Fruit fly (Drosophila melanogaster) whole organism, embryonic: ENCODE measurements around the gene BBS1.

ENCODE experiments used
- Antp ChIP-seq: fragments of 200-800 bp; sonication (Bioruptor generic); optimal IDR thresholded peaks from 3 replicates; lab custom pipeline; 2016; ENCODE audit warnings: missing biosample characterization, missing genetic modification characterization
- CG10267 ChIP-seq: fragments of 200-800 bp; sonication (Bioruptor generic); optimal IDR thresholded peaks from 2 replicates; lab custom pipeline; 2018; ENCODE audit warnings: missing biosample characterization, mild to moderate bottlenecking, missing genetic modification characterization, moderate library complexity
- CG10366 ChIP-seq: fragments of 200-800 bp; sonication (Bioruptor generic); IDR thresholded peaks from 2 replicates; pipeline ENCODE4 v1.3.6; 2022; ENCODE audit warnings: missing biosample characterization, missing genetic modification characterization
- CG11504 ChIP-seq: fragments of 200-800 bp; sonication (Bioruptor generic); optimal IDR thresholded peaks from 3 replicates; lab custom pipeline; 2019; ENCODE audit warnings: missing biosample characterization, mild to moderate bottlenecking, missing genetic modification characterization, moderate library complexity
- CG12391 ChIP-seq: fragments of 200-800 bp; sonication (Bioruptor generic); optimal IDR thresholded peaks from 3 replicates; lab custom pipeline; 2018; ENCODE audit warnings: missing biosample characterization, mild to moderate bottlenecking, missing genetic modification characterization, moderate library complexity
- CG2199 ChIP-seq: fragments of 200-800 bp; sonication (Bioruptor generic); IDR thresholded peaks from 3 replicates; pipeline ENCODE4 v1.3.6; 2022; ENCODE audit warnings: missing biosample characterization, missing genetic modification characterization
- CG2875 ChIP-seq: fragments of 200-800 bp; sonication (Bioruptor generic); optimal IDR thresholded peaks from 2 replicates; lab custom pipeline; 2017; ENCODE audit warnings: missing biosample characterization, mild to moderate bottlenecking, missing genetic modification characterization, missing genetic modification reagents
- CG31365 ChIP-seq: fragments of 200-800 bp; sonication (Bioruptor generic); optimal IDR thresholded peaks from 2 replicates; lab custom pipeline; 2018; ENCODE audit warnings: missing biosample characterization, mild to moderate bottlenecking, missing genetic modification characterization
- CG33557 ChIP-seq: fragments of 200-800 bp; sonication (Bioruptor generic); optimal IDR thresholded peaks from 2 replicates; lab custom pipeline; 2019; ENCODE audit warnings: missing biosample characterization, mild to moderate bottlenecking, missing genetic modification characterization, moderate library complexity
- CG6791 ChIP-seq: fragments of 200-800 bp; sonication (Bioruptor generic); IDR thresholded peaks from 3 replicates; pipeline ENCODE4 v1.3.6; 2022; ENCODE audit warnings: missing biosample characterization, missing genetic modification characterization; ENCODE audit not compliant: partially characterized antibody
- CG7556 ChIP-seq: fragments of 200-800 bp; sonication (Bioruptor generic); optimal IDR thresholded peaks from 2 replicates; lab custom pipeline; 2017; ENCODE audit warnings: missing biosample characterization, mild to moderate bottlenecking, missing genetic modification characterization
- CG7786 ChIP-seq: fragments of 200-800 bp; sonication (Bioruptor generic); optimal IDR thresholded peaks from 2 replicates; lab custom pipeline; 2016; ENCODE audit warnings: missing biosample characterization, missing genetic modification characterization
- CG8478 ChIP-seq: fragments of >200 bp; optimal IDR thresholded peaks from 2 replicates; lab custom pipeline; 2018
- Chrac-16 ChIP-seq: fragments of 200-800 bp; sonication (Bioruptor generic); optimal IDR thresholded peaks from 3 replicates; lab custom pipeline; 2016; ENCODE audit warnings: missing biosample characterization, missing genetic modification characterization
- CoRest ChIP-seq: fragments of 200-800 bp; sonication (Bioruptor generic); optimal IDR thresholded peaks from 3 replicates; lab custom pipeline; 2018; ENCODE audit warnings: missing biosample characterization, mild to moderate bottlenecking, missing genetic modification characterization, moderate library complexity
- Dip3 ChIP-seq: fragments of 200-800 bp; sonication (Bioruptor generic); optimal IDR thresholded peaks from 3 replicates; lab custom pipeline; 2016; ENCODE audit warnings: missing biosample characterization, missing genetic modification characterization
- Doc3 ChIP-seq: fragments of 200-800 bp; sonication (Bioruptor generic); IDR thresholded peaks from 3 replicates; pipeline ENCODE4 v1.3.6; 2022; ENCODE audit warnings: missing biosample characterization, missing genetic modification characterization; ENCODE audit not compliant: partially characterized antibody
- Fer1 ChIP-seq: fragments of 200-800 bp; sonication (Bioruptor generic); optimal IDR thresholded peaks from 2 replicates; lab custom pipeline; 2017; ENCODE audit warnings: missing biosample characterization, mild to moderate bottlenecking, missing genetic modification characterization
- HLH3B ChIP-seq: fragments of 200-800 bp; sonication (Bioruptor generic); IDR thresholded peaks from 2 replicates; pipeline ENCODE4 v1.3.6; 2022; ENCODE audit warnings: missing biosample characterization, missing genetic modification characterization
- Hey ChIP-seq: fragments of 200-800 bp; sonication (Bioruptor generic); optimal IDR thresholded peaks from 3 replicates; lab custom pipeline; 2018; ENCODE audit warnings: missing biosample characterization, mild to moderate bottlenecking, missing genetic modification characterization
- Nf-YB ChIP-seq: fragments of 200-800 bp; sonication (Bioruptor generic); optimal IDR thresholded peaks from 3 replicates; lab custom pipeline; 2019; ENCODE audit warnings: missing biosample characterization, mild to moderate bottlenecking, missing genetic modification characterization, moderate library complexity
- Opbp ChIP-seq: fragments of 200-800 bp; sonication (Bioruptor generic); IDR thresholded peaks from 3 replicates; pipeline ENCODE4 v1.3.6; 2022; ENCODE audit warnings: missing biosample characterization, missing genetic modification characterization; ENCODE audit not compliant: partially characterized antibody
- Rx ChIP-seq: fragments of 200-800 bp; sonication (Bioruptor generic); IDR thresholded peaks from 2 replicates; pipeline ENCODE4 v1.3.6; 2022; ENCODE audit warnings: missing biosample characterization, missing genetic modification characterization
- Six4 ChIP-seq: fragments of 200-800 bp; sonication (Bioruptor generic); optimal IDR thresholded peaks from 2 replicates; lab custom pipeline; 2016; ENCODE audit warnings: missing biosample characterization, missing genetic modification characterization
- Ssrp ChIP-seq: fragments of 200-800 bp; sonication (Bioruptor generic); optimal IDR thresholded peaks from 2 replicates; lab custom pipeline; 2018; ENCODE audit warnings: missing biosample characterization, mild to moderate bottlenecking, missing genetic modification characterization, moderate library complexity
- Trl ChIP-seq, 3 experiments: fragments of >200 bp in 2 of 3; fragments of 200-800 bp in 1 of 3; sonication (Bioruptor generic) in 1 of 3; optimal IDR thresholded peaks; 2 replicates in 1 of 3; 3 replicates in 2 of 3; lab custom pipeline; 2016 to 2017; ENCODE audit warnings: missing biosample characterization in 1 of 3, missing genetic modification characterization in 1 of 3
- ac ChIP-seq: fragments of 200-800 bp; sonication (Bioruptor generic); optimal IDR thresholded peaks from 3 replicates; lab custom pipeline; 2017; ENCODE audit warnings: missing biosample characterization, mild to moderate bottlenecking, missing genetic modification characterization
- ap ChIP-seq: fragments of 200-800 bp; sonication (Bioruptor generic); IDR thresholded peaks from 2 replicates; pipeline ENCODE4 v1.3.6; 2022; ENCODE audit warnings: missing biosample characterization, missing genetic modification characterization
- bowl ChIP-seq: fragments of 200-800 bp; sonication (Bioruptor generic); IDR thresholded peaks from 2 replicates; pipeline ENCODE4 v1.3.6; 2022; ENCODE audit warnings: missing biosample characterization, missing genetic modification characterization
- chif ChIP-seq, 2 experiments: fragments of 200-800 bp; sonication (Bioruptor generic); optimal IDR thresholded peaks; 3 replicates each; lab custom pipeline; 2016; ENCODE audit warnings: missing biosample characterization in 2 of 2, missing genetic modification characterization in 2 of 2
- crc ChIP-seq: fragments of 200-800 bp; sonication (Bioruptor generic); optimal IDR thresholded peaks from 2 replicates; lab custom pipeline; 2016; ENCODE audit warnings: missing biosample characterization, missing genetic modification characterization
- dpn ChIP-seq, 2 experiments: fragments of 200-800 bp; sonication (Bioruptor generic); optimal IDR thresholded peaks; 3 replicates each; lab custom pipeline; 2016; ENCODE audit warnings: missing biosample characterization in 2 of 2, missing genetic modification characterization in 2 of 2
- en ChIP-seq: fragments of 200-800 bp; sonication (Bioruptor generic); optimal IDR thresholded peaks from 2 replicates; lab custom pipeline; 2016; ENCODE audit warnings: missing biosample characterization, missing genetic modification characterization
- ewg ChIP-seq: fragments of 200-800 bp; sonication (Bioruptor generic); optimal IDR thresholded peaks from 3 replicates; lab custom pipeline; 2017; ENCODE audit warnings: mild to moderate bottlenecking, missing biosample characterization, missing genetic modification reagents, missing genetic modification characterization
- gem ChIP-seq: fragments of 200-800 bp; sonication (Bioruptor generic); optimal IDR thresholded peaks from 2 replicates; lab custom pipeline; 2019; ENCODE audit warnings: missing biosample characterization, mild to moderate bottlenecking, missing genetic modification characterization, moderate library complexity
- hbn ChIP-seq: fragments of 200-800 bp; sonication (Bioruptor generic); IDR thresholded peaks from 2 replicates; pipeline ENCODE4 v1.3.6; 2022; ENCODE audit warnings: missing biosample characterization, missing genetic modification characterization; ENCODE audit not compliant: partially characterized antibody
- hkb ChIP-seq, 2 experiments: fragments of 200-800 bp in 1 of 2; fragments of >200 bp in 1 of 2; sonication (Bioruptor generic) in 1 of 2; IDR thresholded peaks in 1 of 2; optimal IDR thresholded peaks in 1 of 2; 2 replicates each; pipeline versions ENCODE4 v1.3.6 to Lab custom; 2017 to 2022; ENCODE audit warnings: missing biosample characterization in 1 of 2, missing genetic modification characterization in 1 of 2
- hth ChIP-seq: fragments of >200 bp; optimal IDR thresholded peaks from 2 replicates; lab custom pipeline; 2017; ENCODE audit warnings: inconsistent platforms
- lola ChIP-seq, 3 experiments: fragments of >200 bp in 2 of 3; fragments of 200-800 bp in 1 of 3; sonication (Bioruptor generic) in 1 of 3; optimal IDR thresholded peaks; 2 replicates each; lab custom pipeline; 2017 to 2019; ENCODE audit warnings: missing biosample characterization in 3 of 3, missing genetic modification characterization in 3 of 3, mild to moderate bottlenecking in 1 of 3, moderate library complexity in 1 of 3
- org-1 ChIP-seq: fragments of 200-800 bp; sonication (Bioruptor generic); optimal IDR thresholded peaks from 2 replicates; lab custom pipeline; 2017; ENCODE audit warnings: missing biosample characterization, missing genetic modification characterization
- otp ChIP-seq: fragments of 200-800 bp; sonication (Bioruptor generic); IDR thresholded peaks from 3 replicates; pipeline ENCODE4, ENCODE4 v1.3.6; 2022; ENCODE audit warnings: missing biosample characterization, missing genetic modification characterization
- pita ChIP-seq: fragments of 200-800 bp; sonication (Bioruptor generic); optimal IDR thresholded peaks from 2 replicates; lab custom pipeline; 2017; ENCODE audit warnings: missing biosample characterization, mild to moderate bottlenecking, missing genetic modification characterization
- prd ChIP-seq, 3 experiments: fragments of >200 bp in 2 of 3; fragments of 200-800 bp in 1 of 3; sonication (Bioruptor generic) in 1 of 3; optimal IDR thresholded peaks in 2 of 3; IDR thresholded peaks in 1 of 3; 2 replicates in 2 of 3; 3 replicates in 1 of 3; pipeline versions ENCODE4 v1.3.6 to Lab custom; 2017 to 2022; ENCODE audit warnings: missing biosample characterization in 1 of 3, missing genetic modification characterization in 1 of 3
- pum ChIP-seq: fragments of 200-800 bp; sonication (Bioruptor generic); optimal IDR thresholded peaks from 2 replicates; lab custom pipeline; 2016; ENCODE audit warnings: missing biosample characterization, missing genetic modification characterization
- repo ChIP-seq: fragments of 200-800 bp; sonication (Bioruptor generic); optimal IDR thresholded peaks from 2 replicates; lab custom pipeline; 2016; ENCODE audit warnings: missing biosample characterization, missing genetic modification characterization
- sisA ChIP-seq: fragments of 200-800 bp; sonication (Bioruptor generic); IDR thresholded peaks from 2 replicates; pipeline ENCODE4 v1.3.6; 2022; ENCODE audit warnings: missing biosample characterization, missing genetic modification characterization
- slou ChIP-seq: fragments of 200-800 bp; sonication (Bioruptor generic); optimal IDR thresholded peaks from 3 replicates; lab custom pipeline; 2016; ENCODE audit warnings: missing biosample characterization, missing genetic modification characterization
- tin ChIP-seq: fragments of 200-800 bp; sonication (Bioruptor generic); optimal IDR thresholded peaks from 3 replicates; lab custom pipeline; 2016; ENCODE audit warnings: missing biosample characterization, missing genetic modification characterization
- unpg ChIP-seq: fragments of 200-800 bp; sonication (Bioruptor generic); optimal IDR thresholded peaks from 3 replicates; lab custom pipeline; 2018; ENCODE audit warnings: missing biosample characterization, mild to moderate bottlenecking, missing genetic modification characterization, moderate library complexity

Gene BBS1

dm6 chr3L:7155522-7155978 lies 29.8 kb downstream of the BBS1 start (continued):
- TF ChIP-seq CG12391: peak; percentile 33
- TF ChIP-seq CG2199 (GFP tag; lab: Robert Waterston, UW): no peak
- peak in 1 of 3 experiments; percentile 57 for TF ChIP-seq lola (GFP tag; optimal IDR thresholded peaks at IDR 0.05; lab: Kevin White, UChicago)
- TF ChIP-seq crc (GFP tag; lab: Kevin White, UChicago): no peak
- peak; percentile 49 for TF ChIP-seq CoRest
- TF ChIP-seq prd (optimal IDR thresholded peaks at IDR 0.05; lab: Kevin White, UChicago): no peak
- no peak for TF ChIP-seq prd (GFP tag; IDR thresholded peaks at IDR 0.05; lab: Robert Waterston, UW)
- TF ChIP-seq ac: no peak
- TF ChIP-seq ewg: no peak
- TF ChIP-seq Hey: no peak
- no peak for TF ChIP-seq CG6791 (GFP tag; lab: Robert Waterston, UW)
- no peak for TF ChIP-seq repo (GFP tag; lab: Kevin White, UChicago)
- TF ChIP-seq Opbp (GFP tag; lab: Robert Waterston, UW): no peak
- peak; percentile 1 for TF ChIP-seq Fer1 (GFP tag; lab: Kevin White, UChicago)
- TF ChIP-seq Trl (optimal IDR thresholded peaks at IDR 0.05; lab: Kevin White, UChicago): no peak
- TF ChIP-seq Trl (GFP tag; optimal IDR thresholded peaks at IDR 0.05; lab: Kevin White, UChicago): no peak
- TF ChIP-seq pum: no peak
- peak in 1 of 2 experiments; percentile 16 for TF ChIP-seq chif (GFP tag; optimal IDR thresholded peaks at IDR 0.05; lab: Kevin White, UChicago)
- no peak for TF ChIP-seq en (GFP tag; lab: Kevin White, UChicago)
- TF ChIP-seq hbn (GFP tag; lab: Robert Waterston, UW): no peak
- no peak for TF ChIP-seq CG2875 (GFP tag; lab: Kevin White, UChicago)
- TF ChIP-seq Six4 (GFP tag; lab: Kevin White, UChicago): peak; percentile 11
- 0 out of 2 replicates have a peak, but pooled peaks have one; percentile 4 for TF ChIP-seq sisA
- TF ChIP-seq CG10267 (tag; lab: Kevin White, UChicago): no peak
- TF ChIP-seq Chrac-16 (GFP tag; lab: Kevin White, UChicago): peak; percentile 37
- TF ChIP-seq pita: no peak
- TF ChIP-seq dpn (GFP tag; optimal IDR thresholded peaks at IDR 0.05; lab: Kevin White, UChicago): peak; percentile 1 to 21
- TF ChIP-seq org-1 (GFP tag; lab: Kevin White, UChicago): peak; percentile 26
- no peak for TF ChIP-seq CG10366 (GFP tag; lab: Robert Waterston, UW)
- no peak for TF ChIP-seq bowl (GFP tag; lab: Robert Waterston, UW)
- peak; percentile 25 for TF ChIP-seq CG33557
- TF ChIP-seq CG7556 (GFP tag; lab: Kevin White, UChicago): peak; percentile 72
- TF ChIP-seq Nf-YB (GFP tag; lab: Kevin White, UChicago): peak; percentile 14
- peak; percentile 56 for TF ChIP-seq CG11504
- TF ChIP-seq Rx (GFP tag; lab: Robert Waterston, UW): no peak
- TF ChIP-seq slou (GFP tag; lab: Kevin White, UChicago): no peak
- no peak for TF ChIP-seq Antp
- no peak for TF ChIP-seq otp (GFP tag; lab: Robert Waterston, UW)
- no peak for TF ChIP-seq hth
- TF ChIP-seq Dip3 (GFP tag; lab: Kevin White, UChicago): no peak
- TF ChIP-seq Doc3 (GFP tag; lab: Robert Waterston, UW): no peak
- TF ChIP-seq gem (tag; lab: Kevin White, UChicago): peak; percentile 57
- TF ChIP-seq CG31365 (tag; lab: Kevin White, UChicago): no peak
- peak; percentile 6 for TF ChIP-seq CG7786 (GFP tag; lab: Kevin White, UChicago)
- TF ChIP-seq CG8478 (lab: Kevin White, UChicago): no peak
- TF ChIP-seq hkb (optimal IDR thresholded peaks at IDR 0.05; lab: Kevin White, UChicago): no peak
- no peak for TF ChIP-seq hkb (GFP tag; IDR thresholded peaks at IDR 0.05; lab: Robert Waterston, UW)
- no peak for TF ChIP-seq tin (GFP tag; lab: Kevin White, UChicago)
- TF ChIP-seq unpg (GFP tag; lab: Kevin White, UChicago): peak; percentile 2
- TF ChIP-seq HLH3B (GFP tag; lab: Robert Waterston, UW): no peak
- TF ChIP-seq Ssrp (tag; lab: Kevin White, UChicago): peak; percentile 33
- no peak for TF ChIP-seq ap (GFP tag; lab: Robert Waterston, UW)
